Fruit fly (Drosophila melanogaster) whole organism, embryonic: ENCODE results near the gene HemK2.

Experiments used
- Asciz ChIP-seq: fragments of 200-800 bp; sonication (Bioruptor generic); optimal IDR thresholded peaks from 2 replicates; lab custom pipeline; 2017; ENCODE audit warnings: missing biosample characterization, mild to moderate bottlenecking, missing genetic modification characterization, missing genetic modification reagents
- Bdp1 ChIP-seq: fragments of 200-800 bp; sonication (Bioruptor generic); optimal IDR thresholded peaks from 3 replicates; lab custom pipeline; 2016; ENCODE audit warnings: missing biosample characterization, missing genetic modification characterization
- CG11560 ChIP-seq: fragments of 200-800 bp; sonication (Bioruptor generic); IDR thresholded peaks from 3 replicates; pipeline ENCODE4 v1.3.6; 2022; ENCODE audit warnings: missing biosample characterization, missing genetic modification characterization
- CG11696 ChIP-seq: fragments of 200-800 bp; sonication (Bioruptor generic); IDR thresholded peaks from 2 replicates; pipeline ENCODE4 v1.3.6; 2022; ENCODE audit warnings: missing biosample characterization, missing genetic modification characterization
- CG12299 ChIP-seq: fragments of 200-800 bp; sonication (Bioruptor generic); optimal IDR thresholded peaks from 2 replicates; lab custom pipeline; 2018; ENCODE audit warnings: missing biosample characterization, mild to moderate bottlenecking, missing genetic modification characterization
- CG1233 ChIP-seq: fragments of 200-800 bp; sonication (Bioruptor generic); optimal IDR thresholded peaks from 4 replicates; lab custom pipeline; 2018; ENCODE audit warnings: missing biosample characterization, mild to moderate bottlenecking, missing genetic modification characterization
- CG13287 ChIP-seq: fragments of 200-800 bp; sonication (Bioruptor generic); IDR thresholded peaks from 2 replicates; pipeline ENCODE4 v1.3.6; 2022; ENCODE audit warnings: missing biosample characterization, missing genetic modification characterization; ENCODE audit not compliant: partially characterized antibody
- CG13624 ChIP-seq: fragments of 200-800 bp; sonication (Bioruptor generic); optimal IDR thresholded peaks from 2 replicates; lab custom pipeline; 2016; ENCODE audit warnings: missing biosample characterization, missing genetic modification characterization
- CG14965 ChIP-seq: fragments of 200-800 bp; sonication (Bioruptor generic); optimal IDR thresholded peaks from 2 replicates; lab custom pipeline; 2016; ENCODE audit warnings: missing biosample characterization, missing genetic modification characterization, borderline replicate concordance
- CG1647 ChIP-seq: fragments of 200-800 bp; sonication (Bioruptor generic); optimal IDR thresholded peaks from 3 replicates; lab custom pipeline; 2016; ENCODE audit warnings: missing biosample characterization, missing genetic modification characterization
- CG16813 ChIP-seq: fragments of 200-800 bp; sonication (Bioruptor generic); IDR thresholded peaks from 3 replicates; pipeline ENCODE4 v1.3.6; 2022; ENCODE audit warnings: missing biosample characterization, missing genetic modification characterization; ENCODE audit not compliant: partially characterized antibody
- CG30020 ChIP-seq: fragments of 200-800 bp; optimal IDR thresholded peaks from 2 replicates; lab custom pipeline; 2019; ENCODE audit warnings: missing biosample characterization, mild to moderate bottlenecking, missing genetic modification characterization, moderate library complexity
- CG32532 ChIP-seq: fragments of 200-800 bp; sonication (Bioruptor generic); IDR thresholded peaks from 2 replicates; pipeline ENCODE4 v1.3.6; 2022; ENCODE audit warnings: missing biosample characterization, missing genetic modification characterization
- CG32767 ChIP-seq: fragments of 200-800 bp; sonication (Bioruptor generic); IDR thresholded peaks from 2 replicates; pipeline ENCODE4 v1.3.6; 2022; ENCODE audit warnings: missing biosample characterization, missing genetic modification characterization
- CG33213 ChIP-seq: fragments of 200-800 bp; sonication (Bioruptor generic); optimal IDR thresholded peaks from 3 replicates; lab custom pipeline; 2016; ENCODE audit warnings: missing biosample characterization, missing genetic modification characterization
- CG34224 ChIP-seq: fragments of 200-800 bp; sonication (Bioruptor generic); IDR thresholded peaks from 3 replicates; pipeline ENCODE4 v1.3.6; 2022; ENCODE audit warnings: missing biosample characterization, missing genetic modification characterization; ENCODE audit not compliant: partially characterized antibody
- CG34422 ChIP-seq: fragments of 200-800 bp; sonication (Bioruptor generic); IDR thresholded peaks from 3 replicates; pipeline ENCODE4 v1.3.6; 2022; ENCODE audit warnings: missing biosample characterization, missing genetic modification characterization
- CG42726 ChIP-seq: fragments of 200-800 bp; sonication (Bioruptor generic); IDR thresholded peaks from 2 replicates; pipeline ENCODE4 v1.3.6; 2022; ENCODE audit warnings: missing biosample characterization, missing genetic modification characterization; ENCODE audit not compliant: partially characterized antibody
- CG4328 ChIP-seq: fragments of 200-800 bp; sonication (Bioruptor generic); optimal IDR thresholded peaks from 3 replicates; lab custom pipeline; 2017; ENCODE audit warnings: missing biosample characterization, missing genetic modification reagents, missing genetic modification characterization
- CG5245 ChIP-seq: fragments of 200-800 bp; sonication (Bioruptor generic); optimal IDR thresholded peaks from 3 replicates; lab custom pipeline; 2016; ENCODE audit warnings: missing biosample characterization, missing genetic modification characterization
- CG8290 ChIP-seq, 3 experiments: fragments of 200-800 bp; sonication (Bioruptor generic); optimal IDR thresholded peaks; 2 replicates each; lab custom pipeline; 2016 to 2019; ENCODE audit warnings: missing biosample characterization in 3 of 3, missing genetic modification characterization in 3 of 3, mild to moderate bottlenecking in 2 of 3, moderate library complexity in 1 of 3
- CG9797 ChIP-seq: fragments of 200-800 bp; sonication (Bioruptor generic); optimal IDR thresholded peaks from 3 replicates; lab custom pipeline; 2018; ENCODE audit warnings: missing biosample characterization, mild to moderate bottlenecking, missing genetic modification characterization
- CG9817 ChIP-seq: fragments of 200-800 bp; sonication (Bioruptor generic); optimal IDR thresholded peaks from 2 replicates; lab custom pipeline; 2018; ENCODE audit warnings: missing biosample characterization, mild to moderate bottlenecking, missing genetic modification characterization, moderate library complexity
- CG9932 ChIP-seq: fragments of 200-800 bp; sonication (Bioruptor generic); IDR thresholded peaks from 2 replicates; pipeline ENCODE4 v1.3.6; 2022; ENCODE audit warnings: missing biosample characterization, missing genetic modification characterization
- D ChIP-seq, 2 experiments: fragments of 200-800 bp in 1 of 2; fragments of >200 bp in 1 of 2; sonication (Bioruptor generic) in 1 of 2; optimal IDR thresholded peaks; 2 replicates in 1 of 2; 3 replicates in 1 of 2; lab custom pipeline; 2017; ENCODE audit warnings: mild to moderate bottlenecking in 1 of 2, missing biosample characterization in 1 of 2, missing genetic modification characterization in 1 of 2, missing genetic modification reagents in 1 of 2
- Dll ChIP-seq: fragments of 200-800 bp; sonication (Bioruptor generic); IDR thresholded peaks from 4 replicates; pipeline ENCODE4 v1.3.6; 2022; ENCODE audit warnings: missing biosample characterization, missing genetic modification characterization; ENCODE audit not compliant: partially characterized antibody
- Doc3 ChIP-seq: fragments of 200-800 bp; sonication (Bioruptor generic); IDR thresholded peaks from 3 replicates; pipeline ENCODE4 v1.3.6; 2022; ENCODE audit warnings: missing biosample characterization, missing genetic modification characterization; ENCODE audit not compliant: partially characterized antibody
- Drgx ChIP-seq: fragments of 200-800 bp; sonication (Bioruptor generic); IDR thresholded peaks from 2 replicates; pipeline ENCODE4 v1.3.6; 2022; ENCODE audit warnings: missing biosample characterization, missing genetic modification characterization
- ERR ChIP-seq: fragments of 200-800 bp; sonication (Bioruptor generic); optimal IDR thresholded peaks from 2 replicates; lab custom pipeline; 2016; ENCODE audit warnings: missing biosample characterization, missing genetic modification characterization
- Ets97D ChIP-seq: fragments of 200-800 bp; sonication (Bioruptor generic); optimal IDR thresholded peaks from 3 replicates; lab custom pipeline; 2016; ENCODE audit warnings: missing biosample characterization, missing genetic modification characterization
- Hr51 ChIP-seq, 2 experiments: fragments of 200-800 bp; sonication (Bioruptor generic); optimal IDR thresholded peaks; 2 replicates in 1 of 2; 3 replicates in 1 of 2; lab custom pipeline; 2016 to 2018; ENCODE audit warnings: missing biosample characterization in 2 of 2, missing genetic modification characterization in 2 of 2, mild to moderate bottlenecking in 1 of 2, moderate library complexity in 1 of 2
- Jarid2 ChIP-seq: fragments of 200-800 bp; sonication (Bioruptor generic); optimal IDR thresholded peaks from 3 replicates; lab custom pipeline; 2017; ENCODE audit warnings: mild to moderate bottlenecking, missing biosample characterization, missing genetic modification reagents, missing genetic modification characterization
- MBD-R2 ChIP-seq: fragments of 200-800 bp; sonication (Bioruptor generic); IDR thresholded peaks from 2 replicates; pipeline ENCODE4 v1.3.6; 2022; ENCODE audit warnings: missing biosample characterization, missing genetic modification characterization
- NK7.1 ChIP-seq: fragments of 200-800 bp; sonication (Bioruptor generic); optimal IDR thresholded peaks from 3 replicates; lab custom pipeline; 2016; ENCODE audit warnings: missing biosample characterization, missing genetic modification characterization
- Opbp ChIP-seq: fragments of 200-800 bp; sonication (Bioruptor generic); IDR thresholded peaks from 3 replicates; pipeline ENCODE4 v1.3.6; 2022; ENCODE audit warnings: missing biosample characterization, missing genetic modification characterization; ENCODE audit not compliant: partially characterized antibody
- Sin3A ChIP-seq: fragments of >200 bp; optimal IDR thresholded peaks from 2 replicates; lab custom pipeline; 2018
- Sox102F ChIP-seq: fragments of 200-800 bp; sonication (Bioruptor generic); optimal IDR thresholded peaks from 2 replicates; lab custom pipeline; 2018; ENCODE audit warnings: missing biosample characterization, mild to moderate bottlenecking, missing genetic modification characterization, moderate library complexity
- Sry-δ ChIP-seq: fragments of 200-800 bp; sonication (Bioruptor generic); optimal IDR thresholded peaks from 2 replicates; lab custom pipeline; 2016; ENCODE audit warnings: missing biosample characterization, missing genetic modification characterization
- Xrp1 ChIP-seq: fragments of 200-800 bp; sonication (Bioruptor generic); IDR thresholded peaks from 2 replicates; pipeline ENCODE4 v1.3.6; 2022; ENCODE audit warnings: missing biosample characterization, missing genetic modification characterization
- bbx ChIP-seq: fragments of 200-800 bp; sonication (Bioruptor generic); IDR thresholded peaks from 2 replicates; pipeline ENCODE4 v1.3.6; 2022; ENCODE audit warnings: missing biosample characterization, missing genetic modification characterization; ENCODE audit not compliant: partially characterized antibody
- bowl ChIP-seq: fragments of 200-800 bp; sonication (Bioruptor generic); IDR thresholded peaks from 2 replicates; pipeline ENCODE4 v1.3.6; 2022; ENCODE audit warnings: missing biosample characterization, missing genetic modification characterization
- hbn ChIP-seq: fragments of 200-800 bp; sonication (Bioruptor generic); IDR thresholded peaks from 2 replicates; pipeline ENCODE4 v1.3.6; 2022; ENCODE audit warnings: missing biosample characterization, missing genetic modification characterization; ENCODE audit not compliant: partially characterized antibody
- ken ChIP-seq: fragments of 200-800 bp; sonication (Bioruptor generic); IDR thresholded peaks from 3 replicates; pipeline ENCODE4 v1.3.6; 2022; ENCODE audit warnings: missing biosample characterization, missing genetic modification characterization
- mld ChIP-seq: fragments of 200-800 bp; sonication (Bioruptor generic); IDR thresholded peaks from 3 replicates; pipeline ENCODE4 v1.3.6; 2022; ENCODE audit warnings: missing biosample characterization, missing genetic modification characterization; ENCODE audit not compliant: partially characterized antibody
- nau ChIP-seq: fragments of 200-800 bp; sonication (Bioruptor generic); optimal IDR thresholded peaks from 3 replicates; lab custom pipeline; 2017; ENCODE audit warnings: missing biosample characterization, mild to moderate bottlenecking, missing genetic modification characterization, missing genetic modification reagents
- pum ChIP-seq: fragments of 200-800 bp; sonication (Bioruptor generic); optimal IDR thresholded peaks from 2 replicates; lab custom pipeline; 2016; ENCODE audit warnings: missing biosample characterization, missing genetic modification characterization
- salm ChIP-seq: fragments of 200-800 bp; sonication (Bioruptor generic); optimal IDR thresholded peaks from 2 replicates; lab custom pipeline; 2018; ENCODE audit warnings: missing biosample characterization, mild to moderate bottlenecking, missing genetic modification characterization
- sima ChIP-seq: fragments of 200-800 bp; sonication (Bioruptor generic); optimal IDR thresholded peaks from 2 replicates; lab custom pipeline; 2016; ENCODE audit warnings: missing biosample characterization, missing genetic modification characterization
- trem ChIP-seq: fragments of 200-800 bp; optimal IDR thresholded peaks from 3 replicates; lab custom pipeline; 2019; ENCODE audit warnings: missing biosample characterization, mild to moderate bottlenecking, missing genetic modification characterization, moderate library complexity

HemK2 gene

DNA sequence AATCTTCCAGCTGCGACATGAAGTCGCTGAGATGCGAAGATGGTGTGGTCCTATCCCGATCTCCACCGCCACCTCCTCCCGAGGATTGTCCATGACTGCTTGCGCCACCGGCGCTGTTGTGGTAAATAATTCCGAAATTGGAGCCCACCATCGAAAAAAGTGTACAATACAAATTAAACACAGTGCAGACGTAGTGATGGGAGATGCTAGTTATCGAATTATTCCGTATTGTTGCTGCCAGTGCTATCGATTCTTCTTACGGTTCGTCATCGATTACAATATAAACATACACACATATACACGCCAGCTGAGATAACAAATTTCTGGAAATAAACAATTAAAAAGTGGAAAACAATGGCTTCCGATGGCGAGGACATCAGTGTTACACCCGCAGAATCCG lies 8.2 kb upstream of the HemK2 start, which contains the start of the genes Taf10b and Taf10 (continued):
- TF ChIP-seq CG13287: peak; percentile 91
- no peak for TF ChIP-seq pum (GFP tag; lab: Kevin White, UChicago)
- TF ChIP-seq CG9817: no peak
- peak; percentile 76 for TF ChIP-seq mld (GFP tag; lab: Robert Waterston, UW)
- peak; percentile 91 for TF ChIP-seq MBD-R2
- no peak for TF ChIP-seq Asciz (GFP tag; lab: Kevin White, UChicago)
- no peak for TF ChIP-seq NK7.1
- TF ChIP-seq CG8290 (GFP tag; optimal IDR thresholded peaks at IDR 0.05; lab: Kevin White, UChicago): no peak
- peak in 1 of 2 experiments; percentile 55 for TF ChIP-seq CG8290 (tag; optimal IDR thresholded peaks at IDR 0.05; lab: Kevin White, UChicago)
- peak; percentile 90 for TF ChIP-seq Opbp (GFP tag; lab: Robert Waterston, UW)
- TF ChIP-seq Doc3 (GFP tag; lab: Robert Waterston, UW): peak; percentile 65; the same call in 2 of the 3 replicates
- no peak for TF ChIP-seq Sin3A (lab: Kevin White, UChicago)
- no peak for TF ChIP-seq CG5245 (GFP tag; lab: Kevin White, UChicago)
- TF ChIP-seq Bdp1: no peak
- peak; percentile 40 for TF ChIP-seq CG30020
- TF ChIP-seq Hr51 (GFP tag; optimal IDR thresholded peaks at IDR 0.05; lab: Kevin White, UChicago): peak in 1 of 2 experiments; percentile 0
- TF ChIP-seq hbn (GFP tag; lab: Robert Waterston, UW): peak; percentile 84
- peak; percentile 51; the same call in 1 of the 2 replicates for TF ChIP-seq CG42726
- peak; percentile 41; the same call in 1 of the 2 replicates for TF ChIP-seq CG9932 (GFP tag; lab: Robert Waterston, UW)
- TF ChIP-seq Ets97D (GFP tag; lab: Kevin White, UChicago): peak; percentile 18
- TF ChIP-seq CG4328 (GFP tag; lab: Kevin White, UChicago): no peak
- 0 out of 2 replicates have a peak, but pooled peaks have one; percentile 48 for TF ChIP-seq CG32767 (GFP tag; lab: Robert Waterston, UW)
- peak; percentile 89 for TF ChIP-seq bbx (GFP tag; lab: Robert Waterston, UW)
- peak; percentile 69 for TF ChIP-seq trem (tag; lab: Kevin White, UChicago)
- no peak for TF ChIP-seq CG14965
- no peak for TF ChIP-seq CG1647
- TF ChIP-seq CG34224 (GFP tag; lab: Robert Waterston, UW): peak; percentile 95
- peak; percentile 57; the same call in 2 of the 3 replicates for TF ChIP-seq CG11560
- no peak for TF ChIP-seq CG12299 (tag; lab: Kevin White, UChicago)
- no peak for TF ChIP-seq Xrp1
- TF ChIP-seq bowl (GFP tag; lab: Robert Waterston, UW): no peak
- TF ChIP-seq nau (GFP tag; lab: Kevin White, UChicago): no peak
- peak; percentile 6 for TF ChIP-seq ERR (GFP tag; lab: Kevin White, UChicago)
- TF ChIP-seq Jarid2 (GFP tag; lab: Kevin White, UChicago): no peak
- peak; percentile 56; the same call in 2 of the 3 replicates for TF ChIP-seq CG34422 (GFP tag; lab: Robert Waterston, UW)
- TF ChIP-seq CG32532 (GFP tag; lab: Robert Waterston, UW): 0 out of 2 replicates have a peak, but pooled peaks have one; percentile 12
- no peak for TF ChIP-seq D (optimal IDR thresholded peaks at IDR 0.05; lab: Kevin White, UChicago)
- TF ChIP-seq D (GFP tag; optimal IDR thresholded peaks at IDR 0.05; lab: Kevin White, UChicago): no peak
- TF ChIP-seq ken (GFP tag; lab: Robert Waterston, UW): no peak
- no peak for TF ChIP-seq Sox102F
- TF ChIP-seq Dll (GFP tag; lab: Robert Waterston, UW): peak; percentile 85
- TF ChIP-seq CG9797 (GFP tag; lab: Kevin White, UChicago): peak; percentile 30
- TF ChIP-seq Sry-δ (GFP tag; lab: Kevin White, UChicago): peak; percentile 93
- no peak for TF ChIP-seq salm
- no peak for TF ChIP-seq sima (GFP tag; lab: Kevin White, UChicago)
- TF ChIP-seq CG13624 (GFP tag; lab: Kevin White, UChicago): peak; percentile 21
- no peak for TF ChIP-seq CG33213 (GFP tag; lab: Kevin White, UChicago)
- TF ChIP-seq CG1233: no peak
- TF ChIP-seq CG16813 (GFP tag; lab: Robert Waterston, UW): peak; percentile 73
- TF ChIP-seq Drgx (GFP tag; lab: Robert Waterston, UW): no peak
- TF ChIP-seq CG11696 (GFP tag; lab: Robert Waterston, UW): no peak
